Worm (Caenorhabditis elegans) whole organism, late embryonic: ENCODE results near the gene W02H5.19.

ENCODE experiments used
- ceh-31 ChIP-seq: sonication (generic microtip); optimal IDR thresholded peaks from 2 replicates; lab custom pipeline; 2016; ENCODE audit warnings: missing genetic modification characterization, missing compliant biosample characterization
- dve-1 ChIP-seq: sonication (generic microtip); optimal IDR thresholded peaks from 2 replicates; lab custom pipeline; 2017; ENCODE audit warnings: antibody characterized with exemption, mild to moderate bottlenecking, missing genetic modification characterization, missing compliant biosample characterization
- npax-4 ChIP-seq: sonication (generic microtip); optimal IDR thresholded peaks from 2 replicates; lab custom pipeline; 2016; ENCODE audit warnings: missing genetic modification characterization, missing compliant biosample characterization
- sox-2 ChIP-seq: fragments of 200-800 bp; sonication (Bioruptor generic); IDR thresholded peaks from 2 replicates; pipeline ENCODE4 v1.3.6; 2022; ENCODE audit warnings: missing genetic modification reagents, missing genetic modification characterization, missing compliant biosample characterization

DNA sequence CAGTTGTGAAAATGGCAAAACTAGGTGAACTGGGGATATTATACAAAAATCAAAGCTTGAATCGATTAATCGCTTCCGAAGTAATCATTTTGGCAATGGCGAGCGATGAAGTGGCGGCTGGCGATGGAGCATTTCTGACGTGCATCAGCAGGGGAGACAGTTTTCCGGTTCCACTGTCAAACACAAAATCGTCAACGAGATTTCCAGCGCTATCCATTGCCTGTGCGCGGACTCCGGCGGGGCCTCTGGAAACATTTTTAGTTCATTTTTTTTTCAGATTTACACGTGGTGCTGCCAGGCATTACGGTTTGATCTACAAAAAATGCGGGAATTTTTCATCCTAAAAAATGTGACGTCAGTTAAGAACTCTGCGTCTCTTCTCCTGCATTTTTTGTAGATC, 49.9 kb downstream of the W02H5.19 start:
- TF ChIP-seq npax-4: no peak
- TF ChIP-seq sox-2 (GFP tag; lab: Robert Waterston, UW): no peak
- no peak for TF ChIP-seq ceh-31 (tag; lab: Kevin White, UChicago)
- TF ChIP-seq dve-1 (tag; lab: Kevin White, UChicago): no peak
